Fruit fly (Drosophila melanogaster) whole organism, prepupa: ENCODE results near the gene HIP-R.
A peak's percentile ranks its signal among the peaks of the same experiment; 100 is the strongest.

ENCODE experiments used
- CG4318 ChIP-seq: fragments of 200-800 bp; sonication (Bioruptor generic); optimal IDR thresholded peaks from 3 replicates; lab custom pipeline; 2017; ENCODE audit warnings: missing biosample characterization, mild to moderate bottlenecking, missing genetic modification characterization
- Hr4 ChIP-seq: fragments of 200-800 bp; sonication (Bioruptor generic); optimal IDR thresholded peaks from 3 replicates; lab custom pipeline; 2016; ENCODE audit warnings: missing biosample characterization, missing genetic modification characterization
- eg ChIP-seq: fragments of 200-800 bp; sonication (Bioruptor generic); IDR thresholded peaks from 3 replicates; pipeline ENCODE4 v1.3.6; 2022; ENCODE audit warnings: missing biosample characterization, missing genetic modification characterization
- fd85E ChIP-seq: fragments of 200-800 bp; sonication (Bioruptor generic); optimal IDR thresholded peaks from 3 replicates; lab custom pipeline; 2016; ENCODE audit warnings: missing biosample characterization, missing genetic modification characterization
- ss ChIP-seq, 2 experiments: fragments of 200-800 bp; sonication (Bioruptor generic); optimal IDR thresholded peaks; 2 replicates in 1 of 2; 3 replicates in 1 of 2; lab custom pipeline; 2017 to 2018; ENCODE audit warnings: mild to moderate bottlenecking in 2 of 2, missing biosample characterization in 2 of 2, missing genetic modification characterization in 2 of 2, moderate library complexity in 1 of 2

DNA sequence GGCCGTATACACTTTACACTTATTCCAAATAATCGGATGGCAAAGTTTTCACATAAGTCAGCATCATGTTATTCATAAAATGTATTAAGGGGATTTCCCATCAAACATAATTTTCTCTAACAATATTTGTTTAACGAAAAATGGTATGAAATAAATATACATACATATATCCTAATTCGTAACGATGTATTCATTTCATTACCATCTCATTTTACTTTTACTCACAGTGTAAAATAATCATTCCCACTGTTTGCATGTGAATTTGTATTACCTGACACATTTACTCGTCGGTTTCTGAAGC is 44.6 kb upstream of the HIP-R start:
- TF ChIP-seq Hr4 (GFP tag; lab: Kevin White, UChicago) = peak; percentile 55
- no peak for TF ChIP-seq fd85E
- no peak for TF ChIP-seq CG4318 (GFP tag; lab: Kevin White, UChicago)
- TF ChIP-seq eg (GFP tag; lab: Robert Waterston, UW) = no peak
- TF ChIP-seq ss (GFP tag; optimal IDR thresholded peaks at IDR 0.05; lab: Kevin White, UChicago) = no peak
